Fruit fly (Drosophila melanogaster) whole organism, pupa: ENCODE results near the gene AP-1-2beta.

Source experiments
- CG10348 ChIP-seq: fragments of 200-800 bp; sonication (Bioruptor generic); IDR thresholded peaks from 2 replicates; pipeline ENCODE4 v1.3.6; 2022; ENCODE audit warnings: missing biosample characterization, missing genetic modification characterization
- CG14655 ChIP-seq: fragments of 200-800 bp; sonication (Bioruptor generic); optimal IDR thresholded peaks from 3 replicates; lab custom pipeline; 2017; ENCODE audit warnings: mild to moderate bottlenecking, missing biosample characterization, missing genetic modification reagents, missing genetic modification characterization
- CG15710 ChIP-seq: fragments of 200-800 bp; sonication (Bioruptor generic); optimal IDR thresholded peaks from 2 replicates; lab custom pipeline; 2018; ENCODE audit warnings: missing biosample characterization, mild to moderate bottlenecking, missing genetic modification characterization, moderate library complexity
- CG32121 ChIP-seq: fragments of 200-800 bp; sonication (Bioruptor generic); IDR thresholded peaks from 2 replicates; pipeline ENCODE4 v1.3.6; 2022; ENCODE audit warnings: missing biosample characterization, missing genetic modification characterization
- CG34367 ChIP-seq: fragments of 200-800 bp; sonication (Bioruptor generic); optimal IDR thresholded peaks from 2 replicates; lab custom pipeline; 2018; ENCODE audit warnings: missing biosample characterization, mild to moderate bottlenecking, missing genetic modification characterization
- CG8301 ChIP-seq: fragments of 200-800 bp; sonication (Bioruptor generic); optimal IDR thresholded peaks from 2 replicates; lab custom pipeline; 2018; ENCODE audit warnings: missing biosample characterization, mild to moderate bottlenecking, missing genetic modification characterization
- CG9948 ChIP-seq: fragments of 200-800 bp; sonication (Bioruptor generic); optimal IDR thresholded peaks from 2 replicates; lab custom pipeline; 2018; ENCODE audit warnings: missing biosample characterization, mild to moderate bottlenecking, missing genetic modification characterization, moderate library complexity
- D1 ChIP-seq: fragments of 200-800 bp; sonication (Bioruptor generic); optimal IDR thresholded peaks from 2 replicates; lab custom pipeline; 2018; ENCODE audit warnings: missing biosample characterization, mild to moderate bottlenecking, missing genetic modification characterization, moderate library complexity
- EcR ChIP-seq: fragments of 200-800 bp; sonication (Bioruptor generic); optimal IDR thresholded peaks from 3 replicates; lab custom pipeline; 2019; ENCODE audit warnings: missing biosample characterization, missing genetic modification characterization, mild to moderate bottlenecking, moderate library complexity, missing genetic modification reagents
- Pif1B ChIP-seq: fragments of 200-800 bp; sonication (Bioruptor generic); optimal IDR thresholded peaks from 3 replicates; lab custom pipeline; 2016; ENCODE audit warnings: missing biosample characterization, missing genetic modification characterization
- Snoo ChIP-seq: fragments of 200-800 bp; sonication (Bioruptor generic); optimal IDR thresholded peaks from 3 replicates; lab custom pipeline; 2017; ENCODE audit warnings: missing biosample characterization, mild to moderate bottlenecking, missing genetic modification characterization, inconsistent platforms
- fd96Ca ChIP-seq: fragments of 200-800 bp; sonication (Bioruptor generic); IDR thresholded peaks from 3 replicates; pipeline ENCODE4 v1.3.6; 2022; ENCODE audit warnings: missing biosample characterization, missing genetic modification characterization
- rn ChIP-seq: fragments of 200-800 bp; sonication (Bioruptor generic); IDR thresholded peaks from 2 replicates; pipeline ENCODE4 v1.3.6; 2022; ENCODE audit warnings: missing biosample characterization, missing genetic modification characterization

- TF ChIP-seq CG34367 (tag; lab: Kevin White, UChicago) (no peak), Snoo (tag; lab: Kevin White, UChicago) (no peak), CG15710 (no peak), CG10348 (GFP tag; lab: Robert Waterston, UW) (no peak), CG32121 (GFP tag; lab: Robert Waterston, UW) (no peak), CG14655 (GFP tag; lab: Kevin White, UChicago) (no peak), rn (no peak), CG8301 (no peak), Pif1B (no peak), CG9948 (tag; lab: Kevin White, UChicago) (no peak), fd96Ca (GFP tag; lab: Robert Waterston, UW) (no peak), D1 (tag; lab: Kevin White, UChicago) (no peak), EcR (peak; percentile 83)
Measured at dm6 chrX:19754152-19754579, 23.4 kb downstream of the AP-1-2beta start.
